Fruit fly (Drosophila melanogaster): ENCODE data around the gene spz3.

DNA sequence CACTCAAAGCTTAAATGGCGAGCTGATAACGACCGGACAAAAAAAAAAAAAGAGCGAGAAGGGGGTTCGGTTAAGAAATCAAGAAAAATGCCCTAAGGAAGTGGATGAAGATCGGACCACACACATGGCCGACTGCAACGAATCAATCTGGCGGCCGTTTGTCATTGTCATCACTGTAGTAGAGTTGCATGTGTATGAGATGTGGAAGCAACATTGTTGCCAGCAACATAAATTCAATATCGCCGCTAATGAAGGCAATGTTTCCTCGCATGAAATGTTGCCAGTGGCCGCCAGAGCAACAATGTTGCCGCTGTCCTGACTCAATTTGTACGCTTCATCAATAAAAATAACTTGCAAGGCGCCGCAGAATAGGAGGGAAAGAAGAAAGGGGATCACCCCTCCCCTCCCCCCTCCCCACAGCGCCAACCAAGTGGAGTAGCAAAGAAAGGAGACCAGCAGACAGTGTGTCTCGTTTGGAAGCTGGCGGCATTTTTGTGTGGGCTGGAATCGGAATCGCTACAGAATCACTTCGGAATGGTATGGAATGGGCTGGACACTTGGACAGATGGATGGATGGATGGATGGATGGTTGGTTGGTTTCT, 35.7 kb upstream of the spz3 start:
- TF ChIP-seq kay (GFP tag; ENCODE audit: borderline replicate concordance) (no peak), cic (GFP tag; optimal IDR thresholded peaks at IDR 0.05) (no peak), CG11617 (GFP tag; optimal IDR thresholded peaks at IDR 0.05) (no peak), bab1 (GFP tag; optimal IDR thresholded peaks at IDR 0.05) (no peak), Hr96 (GFP tag; optimal IDR thresholded peaks at IDR 0.05) (no peak), Clk (GFP tag; optimal IDR thresholded peaks at IDR 0.05) (no peak), CG33017 (tag; optimal IDR thresholded peaks at IDR 0.05) (no peak), CG14711 (tag; optimal IDR thresholded peaks at IDR 0.05) (no peak), Crg-1 (GFP tag; optimal IDR thresholded peaks at IDR 0.05) (no peak), CG1620 (GFP tag; optimal IDR thresholded peaks at IDR 0.05) (no peak), toe (GFP tag; optimal IDR thresholded peaks at IDR 0.05) (no peak), tj (GFP tag; optimal IDR thresholded peaks at IDR 0.05) (no peak), CG12768 (GFP tag; optimal IDR thresholded peaks at IDR 0.05) (no peak), cnc (optimal IDR thresholded peaks at IDR 0.05) (no peak)

Measured in whole organism, adult.